Fruit fly (Drosophila melanogaster): ENCODE data around the gene CG11679.

DNA sequence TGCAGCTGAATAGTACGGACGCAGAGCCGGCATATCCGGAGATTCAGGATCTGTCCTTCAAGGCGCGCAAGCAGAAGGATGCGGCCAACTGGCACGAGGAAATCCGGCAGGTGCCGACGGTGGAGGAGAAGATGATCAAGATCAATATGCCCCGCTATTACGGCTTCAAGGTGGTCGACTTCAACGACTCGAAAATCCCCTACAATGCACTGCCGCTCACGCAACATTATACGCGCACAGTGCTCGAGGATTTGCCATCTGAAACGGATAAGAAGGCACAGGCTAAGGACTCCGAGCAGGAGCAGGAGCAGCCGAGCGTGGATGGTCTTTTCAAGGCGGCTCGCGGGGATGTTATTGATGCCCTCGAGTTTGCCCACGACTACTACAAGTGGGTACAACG lies 47.5 kb upstream of the CG11679 start:
- TF ChIP-seq Hnf4 (GFP tag; optimal IDR thresholded peaks at IDR 0.05) (no peak), GATAd (GFP tag; optimal IDR thresholded peaks at IDR 0.05) (no peak), Myc (optimal IDR thresholded peaks at IDR 0.05) (no peak), br (GFP tag; optimal IDR thresholded peaks at IDR 0.05) (no peak), Abd-B (GFP tag; optimal IDR thresholded peaks at IDR 0.05) (no peak), OdsH (GFP tag; optimal IDR thresholded peaks at IDR 0.05) (no peak), fru (GFP tag; optimal IDR thresholded peaks at IDR 0.05) (no peak), Rel (GFP tag; optimal IDR thresholded peaks at IDR 0.05) (no peak), Rel (tag; optimal IDR thresholded peaks at IDR 0.05) (no peak), pan (optimal IDR thresholded peaks at IDR 0.05) (no peak)
